Worm (Caenorhabditis elegans): Measurements from ENCODE around the gene acl-7.

- TF ChIP-seq lin-39 (tag; optimal IDR thresholded peaks at IDR 0.05) (no peak), fos-1 (tag; optimal IDR thresholded peaks at IDR 0.05) (peak; percentile 100), ZK546.5 (tag; optimal IDR thresholded peaks at IDR 0.05) (no peak), elt-3 (tag; optimal IDR thresholded peaks at IDR 0.05) (no peak), nhr-11 (tag; optimal IDR thresholded peaks at IDR 0.05) (no peak), nhr-12 (tag; optimal IDR thresholded peaks at IDR 0.05) (no peak), ceh-82 (tag; optimal IDR thresholded peaks at IDR 0.05) (no peak), egl-27 (tag; optimal IDR thresholded peaks at IDR 0.05) (no peak), nhr-237 (tag; optimal IDR thresholded peaks at IDR 0.05) (no peak), nhr-6 (tag; optimal IDR thresholded peaks at IDR 0.05) (peak; percentile 2), unc-39 (tag; optimal IDR thresholded peaks at IDR 0.05) (no peak)
Measured at ce11 chrII:12768167-12768712, 48.0 kb downstream of the acl-7 start, which contains the start of the genes vps-2 and tiar-2.

All from whole organism, L2 larva.